Fruit fly (Drosophila melanogaster) whole organism, adult: ENCODE results near the gene Snoo.

Source experiments
- CG7045 ChIP-seq: fragments of 200-800 bp; sonication (Bioruptor generic); optimal IDR thresholded peaks from 2 replicates; lab custom pipeline; 2017; ENCODE audit warnings: missing biosample characterization, mild to moderate bottlenecking, missing genetic modification characterization
- tj ChIP-seq: fragments of 200-800 bp; sonication (Bioruptor generic); optimal IDR thresholded peaks from 3 replicates; lab custom pipeline; 2017; ENCODE audit warnings: missing biosample characterization, mild to moderate bottlenecking, missing genetic modification characterization, moderate library complexity

DNA sequence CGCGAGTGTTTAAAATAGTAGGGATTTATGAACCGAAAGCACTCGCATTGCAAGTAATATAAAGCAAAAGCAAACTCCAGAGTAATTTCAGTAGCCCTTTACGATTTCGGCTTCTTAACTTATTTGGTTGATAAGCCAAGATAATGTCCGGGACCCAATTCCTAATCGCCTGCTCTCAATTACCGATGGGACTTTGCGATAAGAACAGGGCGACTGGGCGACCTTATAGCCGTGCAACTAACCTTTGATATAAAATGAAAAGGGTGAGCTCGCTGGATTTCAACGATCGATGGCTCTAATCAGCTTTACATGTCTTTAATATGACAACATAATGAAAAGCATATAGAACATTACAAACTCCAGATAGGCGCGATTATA lies 14.1 kb upstream of the Snoo start, which contains the start of gene CG7227:
- TF ChIP-seq tj (GFP tag; lab: Kevin White, UChicago) (no peak), CG7045 (GFP tag; lab: Kevin White, UChicago) (no peak)
